Worm (Caenorhabditis elegans) whole organism, late embryonic: Measurements from ENCODE around the gene faah-2.

Source experiments
- F13H6.1 ChIP-seq: sonication (generic microtip); optimal IDR thresholded peaks from 2 replicates; lab custom pipeline; 2016; ENCODE audit warnings: missing genetic modification characterization, missing compliant biosample characterization
- K02D7.2 ChIP-seq: sonication (generic microtip); optimal IDR thresholded peaks from 2 replicates; lab custom pipeline; 2017; ENCODE audit warnings: mild to moderate bottlenecking, missing genetic modification characterization, missing compliant biosample characterization
- T23F11.4 ChIP-seq: fragments of 200-800 bp; sonication (Bioruptor generic); optimal IDR thresholded peaks from 2 replicates; lab custom pipeline; 2018; ENCODE audit warnings: mild to moderate bottlenecking, missing genetic modification characterization, missing compliant biosample characterization
- ahr-1 ChIP-seq: sonication (generic microtip); optimal IDR thresholded peaks from 2 replicates; lab custom pipeline; 2016; ENCODE audit warnings: missing genetic modification characterization, missing compliant biosample characterization
- ama-1 ChIP-seq: fragments of 150-350 bp; optimal IDR thresholded peaks from 2 replicates; lab custom pipeline; 2014
- ceh-14 ChIP-seq: sonication (generic microtip); optimal IDR thresholded peaks from 2 replicates; lab custom pipeline; 2016; ENCODE audit warnings: missing genotype, missing genetic modification characterization, missing compliant biosample characterization
- ceh-18 ChIP-seq: sonication (generic microtip); optimal IDR thresholded peaks from 2 replicates; lab custom pipeline; 2016; ENCODE audit warnings: missing genetic modification characterization, missing compliant biosample characterization
- ceh-19 ChIP-seq: fragments of 200-800 bp; sonication (Bioruptor generic); optimal IDR thresholded peaks from 2 replicates; lab custom pipeline; 2018; ENCODE audit warnings: mild to moderate bottlenecking, missing genetic modification characterization, missing compliant biosample characterization
- ceh-2 ChIP-seq: sonication (generic microtip); optimal IDR thresholded peaks from 2 replicates; lab custom pipeline; 2016; ENCODE audit warnings: missing genotype, missing genetic modification characterization, missing compliant biosample characterization
- ceh-22 ChIP-seq: sonication (generic microtip); optimal IDR thresholded peaks from 2 replicates; lab custom pipeline; 2017; ENCODE audit warnings: missing biosample characterization, missing genetic modification characterization
- ceh-34 ChIP-seq: sonication (generic microtip); optimal IDR thresholded peaks from 2 replicates; lab custom pipeline; 2016; ENCODE audit warnings: mild to moderate bottlenecking, missing genetic modification characterization, missing compliant biosample characterization
- ceh-6 ChIP-seq: fragments of 200-800 bp; sonication (Bioruptor generic); optimal IDR thresholded peaks from 2 replicates; lab custom pipeline; 2018; ENCODE audit warnings: mild to moderate bottlenecking, missing genetic modification characterization, missing compliant biosample characterization
- che-1 ChIP-seq: sonication (generic microtip); optimal IDR thresholded peaks from 2 replicates; lab custom pipeline; 2016; ENCODE audit warnings: mild to moderate bottlenecking, missing genetic modification characterization, missing compliant biosample characterization
- dmd-4 ChIP-seq: sonication (generic microtip); optimal IDR thresholded peaks from 2 replicates; lab custom pipeline; 2016; ENCODE audit warnings: borderline replicate concordance, missing genetic modification characterization, missing compliant biosample characterization
- dve-1 ChIP-seq: sonication (generic microtip); optimal IDR thresholded peaks from 2 replicates; lab custom pipeline; 2017; ENCODE audit warnings: antibody characterized with exemption, mild to moderate bottlenecking, missing genetic modification characterization, missing compliant biosample characterization
- ets-4 ChIP-seq: sonication (generic microtip); optimal IDR thresholded peaks from 2 replicates; lab custom pipeline; 2016; ENCODE audit warnings: missing genetic modification characterization, missing compliant biosample characterization
- eyg-1 ChIP-seq: sonication (generic microtip); optimal IDR thresholded peaks from 2 replicates; lab custom pipeline; 2016; ENCODE audit warnings: missing genotype, missing genetic modification characterization, missing compliant biosample characterization
- fax-1 ChIP-seq: sonication (generic microtip); optimal IDR thresholded peaks from 2 replicates; lab custom pipeline; 2016; ENCODE audit warnings: missing genotype, missing genetic modification characterization, missing compliant biosample characterization
- fkh-10 ChIP-seq: fragments of 150-350 bp; optimal IDR thresholded peaks from 2 replicates; lab custom pipeline; 2014; ENCODE audit warnings: missing biosample characterization, missing genetic modification reagents, missing genetic modification characterization
- fkh-6 ChIP-seq: sonication (generic microtip); optimal IDR thresholded peaks from 2 replicates; lab custom pipeline; 2016; ENCODE audit warnings: missing genetic modification characterization, missing compliant biosample characterization
- gmeb-2 ChIP-seq: sonication (generic microtip); optimal IDR thresholded peaks from 2 replicates; lab custom pipeline; 2016; ENCODE audit warnings: missing genetic modification characterization, inconsistent platforms, missing compliant biosample characterization
- hlh-13 ChIP-seq: fragments of 200-800 bp; sonication (Bioruptor generic); optimal IDR thresholded peaks from 2 replicates; lab custom pipeline; 2018; ENCODE audit warnings: mild to moderate bottlenecking, missing genetic modification characterization, missing compliant biosample characterization
- hlh-30 ChIP-seq: sonication (generic microtip); optimal IDR thresholded peaks from 2 replicates; lab custom pipeline; 2017; ENCODE audit warnings: antibody characterized with exemption, missing genetic modification characterization, missing compliant biosample characterization; ENCODE audit not compliant: insufficient read depth
- hlh-6 ChIP-seq: sonication (generic microtip); optimal IDR thresholded peaks from 2 replicates; lab custom pipeline; 2016; ENCODE audit warnings: missing genotype, missing genetic modification characterization, missing compliant biosample characterization
- lim-6 ChIP-seq: sonication (generic microtip); optimal IDR thresholded peaks from 2 replicates; lab custom pipeline; 2016; ENCODE audit warnings: missing genetic modification characterization, missing compliant biosample characterization
- madf-2 ChIP-seq: sonication (generic microtip); optimal IDR thresholded peaks from 2 replicates; lab custom pipeline; 2017; ENCODE audit warnings: missing genetic modification characterization, missing compliant biosample characterization
- nfya-1 ChIP-seq: sonication (generic microtip); optimal IDR thresholded peaks from 2 replicates; lab custom pipeline; 2017; ENCODE audit warnings: missing genetic modification characterization, mild to moderate bottlenecking, missing compliant biosample characterization, antibody characterized with exemption, moderate library complexity
- nhr-11 ChIP-seq: fragments of 150-350 bp; optimal IDR thresholded peaks from 2 replicates; lab custom pipeline; 2014; ENCODE audit warnings: missing biosample characterization, missing genetic modification characterization
- npax-4 ChIP-seq: sonication (generic microtip); optimal IDR thresholded peaks from 2 replicates; lab custom pipeline; 2016; ENCODE audit warnings: missing genetic modification characterization, missing compliant biosample characterization
- pag-3 ChIP-seq: sonication (generic microtip); optimal IDR thresholded peaks from 2 replicates; lab custom pipeline; 2016; ENCODE audit warnings: missing compliant biosample characterization, missing genetic modification characterization, borderline replicate concordance
- pax-1 ChIP-seq: fragments of 150-350 bp; optimal IDR thresholded peaks from 2 replicates; lab custom pipeline; 2014; ENCODE audit warnings: missing biosample characterization, missing genetic modification characterization
- pha-4 ChIP-seq: fragments of 150-350 bp; optimal IDR thresholded peaks from 2 replicates; lab custom pipeline; 2018; ENCODE audit warnings: missing biosample characterization, missing genetic modification reagents, missing genetic modification characterization
- pqm-1 ChIP-seq: sonication (generic microtip); optimal IDR thresholded peaks from 2 replicates; lab custom pipeline; 2016; ENCODE audit warnings: missing genetic modification characterization, missing compliant biosample characterization
- pros-1 ChIP-seq: fragments of 150-350 bp; optimal IDR thresholded peaks from 2 replicates; lab custom pipeline; 2014; ENCODE audit warnings: missing biosample characterization, missing genetic modification reagents, missing genetic modification characterization
- ref-2 ChIP-seq: sonication (generic microtip); optimal IDR thresholded peaks from 2 replicates; lab custom pipeline; 2016; ENCODE audit warnings: missing genetic modification characterization, missing compliant biosample characterization
- syd-9 ChIP-seq: sonication (generic microtip); optimal IDR thresholded peaks from 2 replicates; lab custom pipeline; 2016; ENCODE audit warnings: mild to moderate bottlenecking, missing genetic modification characterization, moderate library complexity, missing compliant biosample characterization
- unc-42 ChIP-seq: sonication (generic microtip); optimal IDR thresholded peaks from 2 replicates; lab custom pipeline; 2016; ENCODE audit warnings: missing genotype, missing genetic modification characterization, missing compliant biosample characterization
- unc-55 ChIP-seq: sonication (generic microtip); optimal IDR thresholded peaks from 2 replicates; lab custom pipeline; 2017; ENCODE audit warnings: missing biosample characterization, missing genetic modification reagents, missing genetic modification characterization
- zip-5 ChIP-seq: sonication (generic microtip); optimal IDR thresholded peaks from 2 replicates; lab custom pipeline; 2016; ENCODE audit warnings: missing genetic modification characterization, missing compliant biosample characterization

Gene faah-2

ce11 chrIV:8165950-8166349 lies 13.7 kb downstream of the faah-2 start, which contains the start of gene B0218.7:
TSS of gene B0218.7 (minus strand) at chrIV:8166050.
- TF ChIP-seq gmeb-2 (tag; lab: Kevin White, UChicago) (no peak), npax-4 (tag; lab: Kevin White, UChicago) (no peak), nhr-11 (tag; lab: Kevin White, UChicago) (no peak), pha-4 (tag; lab: Kevin White, UChicago) (no peak), hlh-30 (tag; lab: Kevin White, UChicago) (no peak), nfya-1 (no peak), pros-1 (tag; lab: Kevin White, UChicago) (no peak), ref-2 (tag; lab: Kevin White, UChicago) (no peak), ceh-2 (tag; lab: Kevin White, UChicago) (no peak)

- TF ChIP-seq lim-6 (tag; lab: Kevin White, UChicago) (no peak), ama-1 (lab: Kevin White, UChicago) (no peak), hlh-30 (tag; lab: Kevin White, UChicago) (no peak), ceh-6 (GFP tag; lab: Kevin White, UChicago) (no peak), ceh-2 (tag; lab: Kevin White, UChicago) (no peak), pros-1 (tag; lab: Kevin White, UChicago) (no peak), pha-4 (tag; lab: Kevin White, UChicago) (no peak), dve-1 (tag; lab: Kevin White, UChicago) (no peak), ets-4 (tag; lab: Kevin White, UChicago) (no peak), ceh-19 (GFP tag; lab: Kevin White, UChicago) (no peak), ceh-34 (no peak), fkh-10 (GFP tag; lab: Kevin White, UChicago) (no peak), zip-5 (tag; lab: Kevin White, UChicago) (no peak), ahr-1 (tag; lab: Kevin White, UChicago) (no peak), pqm-1 (tag; lab: Kevin White, UChicago) (no peak)
Observed at ce11 chrIV:8168660-8169059, 16.4 kb downstream of the faah-2 start, which contains the start of gene clec-52. TSS of gene clec-52 (minus strand) at chrIV:8168760.

- TF ChIP-seq T23F11.4 (GFP tag; lab: Kevin White, UChicago) (no peak), che-1 (tag; lab: Kevin White, UChicago) (no peak), F13H6.1 (tag; lab: Kevin White, UChicago) (no peak), zip-5 (tag; lab: Kevin White, UChicago) (no peak), hlh-30 (tag; lab: Kevin White, UChicago) (no peak), unc-55 (GFP tag; lab: Kevin White, UChicago) (no peak), pqm-1 (tag; lab: Kevin White, UChicago) (no peak), hlh-6 (tag; lab: Kevin White, UChicago) (no peak), ceh-19 (GFP tag; lab: Kevin White, UChicago) (no peak), unc-42 (no peak), ceh-22 (no peak), ceh-14 (no peak), ceh-18 (tag; lab: Kevin White, UChicago) (no peak), syd-9 (tag; lab: Kevin White, UChicago) (no peak), K02D7.2 (tag; lab: Kevin White, UChicago) (no peak), fkh-6 (tag; lab: Kevin White, UChicago) (no peak), pag-3 (tag; lab: Kevin White, UChicago) (no peak), dmd-4 (tag; lab: Kevin White, UChicago) (no peak), pros-1 (tag; lab: Kevin White, UChicago) (no peak)
Observed at ce11 chrIV:8169674-8170073, 17.4 kb downstream of the faah-2 start, which contains the start of gene C07G1.15. TSS of gene C07G1.15 (plus strand) at chrIV:8169974.

- TF ChIP-seq hlh-13 (no peak), dve-1 (tag; lab: Kevin White, UChicago) (peak; percentile 25), pax-1 (tag; lab: Kevin White, UChicago) (no peak), madf-2 (tag; lab: Kevin White, UChicago) (no peak), T23F11.4 (GFP tag; lab: Kevin White, UChicago) (no peak), ref-2 (tag; lab: Kevin White, UChicago) (peak; percentile 7), ceh-6 (GFP tag; lab: Kevin White, UChicago) (no peak), eyg-1 (no peak), fax-1 (tag; lab: Kevin White, UChicago) (no peak)
Observed at ce11 chrIV:8170264-8170663, 18.0 kb downstream of the faah-2 start.
